Fruit fly (Drosophila melanogaster): ENCODE results near the gene rpk.

- TF ChIP-seq achi (GFP tag; optimal IDR thresholded peaks at IDR 0.05), result no peak
- TF ChIP-seq Lpt (GFP tag; optimal IDR thresholded peaks at IDR 0.05), result no peak
- TF ChIP-seq salr (GFP tag; optimal IDR thresholded peaks at IDR 0.05), result no peak
Measured at dm6 chr3R:4612570-4612969, 33.2 kb upstream of the rpk start, which contains the start of gene 5-HT2A.

Data from whole organism, prepupa.